Worm (Caenorhabditis elegans) whole organism, L4 larva: ENCODE measurements around the gene F36G9.7.

ENCODE experiments used
- ceh-82 ChIP-seq: sonication (generic microtip); optimal IDR thresholded peaks from 2 replicates; lab custom pipeline; 2017; ENCODE audit warnings: missing biosample characterization, missing genetic modification characterization
- hmg-1.1 ChIP-seq: fragments of 200-800 bp; sonication (Bioruptor generic); IDR thresholded peaks from 2 replicates; pipeline ENCODE4 v1.3.6; 2022; ENCODE audit warnings: missing genetic modification reagents, missing genetic modification characterization, missing compliant biosample characterization
- lin-15B ChIP-seq: fragments of 150-350 bp; sonication (generic microtip); optimal IDR thresholded peaks from 3 replicates; lab custom pipeline; 2014; ENCODE audit warnings: missing biosample characterization, missing genetic modification characterization
- nhr-77 ChIP-seq: fragments of 150-350 bp; optimal IDR thresholded peaks from 2 replicates; lab custom pipeline; 2014; ENCODE audit warnings: missing biosample characterization, missing genetic modification characterization
- spr-3 ChIP-seq: fragments of 200-800 bp; sonication (Bioruptor generic); optimal IDR thresholded peaks from 2 replicates; lab custom pipeline; 2018; ENCODE audit warnings: mild to moderate bottlenecking, missing genetic modification characterization, missing compliant biosample characterization
- tra-1 ChIP-seq: fragments of 200-800 bp; sonication (Bioruptor generic); IDR thresholded peaks from 2 replicates; pipeline ENCODE4 v1.3.6; 2022; ENCODE audit warnings: missing genetic modification reagents, missing genetic modification characterization, missing compliant biosample characterization

ce11 chrV:15957098-15957497 is 12.5 kb downstream of the F36G9.7 start, which contains the start of gene F36G9.3:
- no peak for TF ChIP-seq tra-1 (GFP tag; lab: Robert Waterston, UW)
- TF ChIP-seq nhr-77, result no peak
- no peak for TF ChIP-seq lin-15B (tag; lab: Kevin White, UChicago)
- TF ChIP-seq spr-3 (GFP tag; lab: Kevin White, UChicago), result no peak
- no peak for TF ChIP-seq hmg-1.1
- no peak for TF ChIP-seq ceh-82 (tag; lab: Kevin White, UChicago)
